Worm (Caenorhabditis elegans) whole organism, young adult: ENCODE data around the gene F54D10.8.
A peak's percentile ranks its signal among the peaks of the same experiment; 100 is the strongest.

Experiments
- B0019.2 ChIP-seq: fragments of 200-800 bp; sonication (Bioruptor generic); conservative IDR thresholded peaks from 2 replicates; pipeline ENCODE4 v1.3.6; 2022; ENCODE audit warnings: missing genetic modification reagents, missing genetic modification characterization, missing compliant biosample characterization
- K11D2.4 ChIP-seq: fragments of 200-800 bp; sonication (Bioruptor generic); IDR thresholded peaks from 2 replicates; pipeline ENCODE4 v1.3.6; 2022; ENCODE audit warnings: missing genetic modification reagents, missing genetic modification characterization, missing compliant biosample characterization
- Y53G8AR.9 ChIP-seq: fragments of 200-800 bp; sonication (Bioruptor generic); conservative IDR thresholded peaks from 2 replicates; pipeline ENCODE4 v1.3.6; 2022; ENCODE audit warnings: missing genetic modification reagents, missing genetic modification characterization, missing compliant biosample characterization
- Y56A3A.18 ChIP-seq: fragments of 200-800 bp; sonication (Bioruptor generic); IDR thresholded peaks from 2 replicates; pipeline ENCODE4 v1.3.6; 2022; ENCODE audit warnings: missing genetic modification reagents, missing genetic modification characterization, missing compliant biosample characterization
- aptf-3 ChIP-seq: fragments of 200-800 bp; sonication (Bioruptor generic); IDR thresholded peaks from 2 replicates; pipeline ENCODE4 v1.3.6; 2022; ENCODE audit warnings: missing genetic modification characterization, missing compliant biosample characterization
- athp-1 ChIP-seq: sonication (generic microtip); optimal IDR thresholded peaks from 2 replicates; lab custom pipeline; 2017; ENCODE audit warnings: mild to moderate bottlenecking, missing genetic modification characterization, missing compliant biosample characterization
- bed-2 ChIP-seq: fragments of 200-800 bp; sonication (Bioruptor generic); IDR thresholded peaks from 2 replicates; pipeline ENCODE4 v1.3.6; 2022; ENCODE audit warnings: missing genetic modification reagents, missing genetic modification characterization, missing compliant biosample characterization
- ceh-40 ChIP-seq: fragments of 200-800 bp; sonication (Bioruptor generic); IDR thresholded peaks from 2 replicates; pipeline ENCODE4 v1.3.6; 2022; ENCODE audit warnings: missing genetic modification characterization, missing compliant biosample characterization
- dpff-1 ChIP-seq: sonication (generic microtip); optimal IDR thresholded peaks from 2 replicates; lab custom pipeline; 2017; ENCODE audit warnings: mild to moderate bottlenecking, missing genetic modification characterization, missing compliant biosample characterization
- egl-18 ChIP-seq: fragments of 200-800 bp; sonication (Bioruptor generic); IDR thresholded peaks from 2 replicates; pipeline ENCODE4 v1.3.6; 2022; ENCODE audit warnings: missing genetic modification reagents, missing genetic modification characterization, missing compliant biosample characterization
- egrh-3 ChIP-seq: fragments of 200-800 bp; sonication (Bioruptor generic); IDR thresholded peaks from 2 replicates; pipeline ENCODE4 v1.3.6; 2022; ENCODE audit warnings: missing genetic modification reagents, missing genetic modification characterization, missing compliant biosample characterization
- ekl-4 ChIP-seq: fragments of 200-800 bp; sonication (Bioruptor generic); IDR thresholded peaks from 2 replicates; pipeline ENCODE4 v1.3.6; 2022; ENCODE audit warnings: missing genetic modification reagents, missing genetic modification characterization, missing compliant biosample characterization
- ets-4 ChIP-seq: fragments of 200-800 bp; sonication (Bioruptor generic); optimal IDR thresholded peaks from 2 replicates; lab custom pipeline; 2018; ENCODE audit warnings: mild to moderate bottlenecking, missing genetic modification characterization, missing compliant biosample characterization
- fkh-3 ChIP-seq: sonication (generic microtip); optimal IDR thresholded peaks from 2 replicates; lab custom pipeline; 2016; ENCODE audit warnings: mild to moderate bottlenecking, missing genetic modification characterization, missing compliant biosample characterization
- gei-17 ChIP-seq: fragments of 200-800 bp; sonication (Bioruptor generic); optimal IDR thresholded peaks from 2 replicates; lab custom pipeline; 2018; ENCODE audit warnings: mild to moderate bottlenecking, missing genetic modification characterization, missing compliant biosample characterization
- hmg-1.2 ChIP-seq: fragments of 200-800 bp; sonication (Bioruptor generic); IDR thresholded peaks from 2 replicates; pipeline ENCODE4 v1.3.6; 2022; ENCODE audit warnings: missing genetic modification reagents, missing genetic modification characterization, missing compliant biosample characterization
- hsf-1 ChIP-seq: fragments of 200-800 bp; sonication (Bioruptor generic); IDR thresholded peaks from 2 replicates; pipeline ENCODE4 v1.3.6; 2022; ENCODE audit warnings: missing genetic modification reagents, missing genetic modification characterization, missing compliant biosample characterization
- lin-26 ChIP-seq: fragments of 200-800 bp; sonication (Bioruptor generic); IDR thresholded peaks from 2 replicates; pipeline ENCODE4 v1.3.6; 2022; ENCODE audit warnings: missing genetic modification reagents, missing genetic modification characterization, missing compliant biosample characterization
- madf-6 ChIP-seq: fragments of 200-800 bp; sonication (Bioruptor generic); IDR thresholded peaks from 2 replicates; pipeline ENCODE4 v1.3.6; 2022; ENCODE audit warnings: missing genetic modification reagents, missing genetic modification characterization, missing compliant biosample characterization
- mcd-1 ChIP-seq: fragments of 200-800 bp; sonication (Bioruptor generic); IDR thresholded peaks from 2 replicates; pipeline ENCODE4 v1.3.6; 2022; ENCODE audit warnings: missing genetic modification reagents, missing genetic modification characterization, missing compliant biosample characterization
- mel-28 ChIP-seq: sonication (generic microtip); optimal IDR thresholded peaks from 2 replicates; lab custom pipeline; 2016; ENCODE audit warnings: borderline replicate concordance, mild to moderate bottlenecking, missing genetic modification characterization, missing compliant biosample characterization
- rec-8 ChIP-seq, 2 experiments: sonication (generic microtip); optimal IDR thresholded peaks; 2 replicates each; lab custom pipeline; 2016; ENCODE audit warnings: mild to moderate bottlenecking in 2 of 2, missing genetic modification characterization in 2 of 2, missing genetic modification reagents in 2 of 2, missing genotype in 2 of 2, missing biosample characterization in 1 of 2, missing compliant biosample characterization in 1 of 2, moderate library complexity in 1 of 2
- rpc-1 ChIP-seq, 2 experiments: fragments of 150-350 bp in 1 of 2; sonication (generic microtip) in 1 of 2; optimal IDR thresholded peaks; 2 replicates each; lab custom pipeline; 2014 to 2018; ENCODE audit warnings: missing biosample characterization in 1 of 2, missing genetic modification characterization in 1 of 2, missing genetic modification reagents in 1 of 2, missing genotype in 1 of 2
- snpc-1.3 ChIP-seq: sonication (generic microtip); optimal IDR thresholded peaks from 2 replicates; lab custom pipeline; 2017; ENCODE audit warnings: missing genetic modification characterization, mild to moderate bottlenecking, missing compliant biosample characterization, antibody characterized with exemption, moderate library complexity, missing genotype, missing genetic modification reagents; ENCODE audit not compliant: insufficient read depth
- snpc-4 ChIP-seq, 5 experiments: fragments of 150-350 bp in 1 of 5; sonication (generic microtip) in 4 of 5; optimal IDR thresholded peaks; 2 replicates each; lab custom pipeline; 2014 to 2018; ENCODE audit warnings: missing genetic modification characterization in 5 of 5, missing biosample characterization in 3 of 5, antibody characterized with exemption in 2 of 5, mild to moderate bottlenecking in 2 of 5, missing compliant biosample characterization in 2 of 5, missing genotype in 2 of 5, moderate library complexity in 2 of 5, missing genetic modification reagents in 1 of 5
- zfh-2 ChIP-seq: fragments of 200-800 bp; sonication (Bioruptor generic); conservative IDR thresholded peaks from 2 replicates; pipeline ENCODE4 v1.3.6; 2022; ENCODE audit warnings: missing genetic modification reagents, missing genetic modification characterization, missing compliant biosample characterization
- ztf-26 ChIP-seq: sonication (generic microtip); optimal IDR thresholded peaks from 2 replicates; lab custom pipeline; 2017; ENCODE audit warnings: missing genetic modification characterization, missing compliant biosample characterization
- ztf-3 ChIP-seq: fragments of 200-800 bp; sonication (Bioruptor generic); optimal IDR thresholded peaks from 2 replicates; lab custom pipeline; 2018; ENCODE audit warnings: mild to moderate bottlenecking, missing genetic modification characterization, missing compliant biosample characterization

Gene F54D10.8

DNA sequence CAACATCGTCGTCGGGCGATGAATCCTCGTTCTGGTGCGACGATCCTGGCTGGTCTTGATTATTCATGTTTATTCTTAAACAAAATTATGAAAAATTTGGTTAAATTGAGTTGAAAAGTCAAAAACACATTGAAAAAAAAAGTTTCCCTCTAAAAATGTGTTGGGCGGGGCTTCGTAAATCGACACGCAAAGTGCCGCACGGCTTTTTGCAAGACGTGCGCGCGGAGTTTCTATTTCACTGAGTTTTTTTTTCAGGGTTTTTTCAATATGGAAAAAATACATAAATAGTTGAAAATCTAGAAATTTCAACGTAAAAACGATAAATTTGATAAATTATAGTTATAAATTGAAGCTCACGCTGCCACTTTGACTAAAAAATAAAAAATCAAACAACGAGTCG, 19.6 kb downstream of the F54D10.8 start, which contains the start of gene F54D10.5 (continued):
- TF ChIP-seq ekl-4 (GFP tag; lab: Robert Waterston, UW), result peak; percentile 25; the same call in 1 of the 2 replicates
- no peak for TF ChIP-seq lin-26
- peak; percentile 30; the same call in 1 of the 2 replicates for TF ChIP-seq hmg-1.2 (GFP tag; lab: Robert Waterston, UW)
- no peak for TF ChIP-seq K11D2.4 (GFP tag; lab: Robert Waterston, UW)
- no peak for TF ChIP-seq Y56A3A.18

DNA sequence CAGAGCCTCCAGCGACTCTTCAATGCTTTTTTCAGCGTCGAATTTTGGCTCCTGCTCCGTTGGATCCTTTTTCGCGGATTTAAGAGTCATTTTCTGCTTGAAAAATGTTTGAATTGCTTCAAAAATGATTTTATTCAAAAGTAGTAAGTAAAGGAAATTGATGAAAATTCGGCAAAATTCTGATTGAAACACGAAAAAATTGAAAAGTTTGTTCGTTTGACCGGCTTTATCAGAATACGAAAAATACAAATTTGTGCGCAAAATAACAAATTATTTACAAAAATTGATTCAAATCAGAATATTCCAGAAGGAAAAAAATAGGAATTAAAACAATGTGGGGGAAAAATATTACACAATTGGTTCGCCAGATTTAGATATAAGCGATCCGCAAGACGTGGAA, 20.7 kb downstream of the F54D10.8 start, which contains the start of gene F54D10.4:
Gene F54D10.4 (minus strand): TSS at position 101 of the 400 bp plus-strand sequence.
- TF ChIP-seq madf-6 (GFP tag; lab: Robert Waterston, UW), result 0 out of 2 replicates have a peak, but pooled peaks have one; percentile 9
- TF ChIP-seq ets-4 (GFP tag; lab: Kevin White, UChicago), result no peak

DNA sequence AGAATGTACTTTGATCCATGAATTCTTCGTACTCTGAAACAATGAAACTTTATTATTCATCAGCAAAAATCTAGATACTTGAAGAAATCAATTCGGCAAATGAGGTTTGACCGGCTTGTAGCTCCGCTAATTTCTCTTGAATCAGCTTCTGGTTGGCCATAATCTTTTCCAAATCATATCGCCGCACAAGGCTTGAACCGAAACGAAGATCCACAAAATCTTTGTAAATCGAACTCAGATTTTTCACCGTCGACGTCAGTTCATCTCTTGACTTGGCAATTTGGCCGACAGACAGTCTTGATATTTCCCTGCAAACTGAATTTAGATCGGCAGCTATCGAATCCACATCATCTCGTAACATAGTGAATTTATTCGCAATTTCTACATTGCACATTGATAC, 22.2 kb downstream of the F54D10.8 start:
- no peak for TF ChIP-seq gei-17 (GFP tag; lab: Kevin White, UChicago)
- TF ChIP-seq rec-8 (tag; optimal IDR thresholded peaks at IDR 0.05; lab: Kevin White, UChicago), result no peak
- no peak for TF ChIP-seq Y53G8AR.9
- TF ChIP-seq, all 124 proteins: peak for 0

DNA sequence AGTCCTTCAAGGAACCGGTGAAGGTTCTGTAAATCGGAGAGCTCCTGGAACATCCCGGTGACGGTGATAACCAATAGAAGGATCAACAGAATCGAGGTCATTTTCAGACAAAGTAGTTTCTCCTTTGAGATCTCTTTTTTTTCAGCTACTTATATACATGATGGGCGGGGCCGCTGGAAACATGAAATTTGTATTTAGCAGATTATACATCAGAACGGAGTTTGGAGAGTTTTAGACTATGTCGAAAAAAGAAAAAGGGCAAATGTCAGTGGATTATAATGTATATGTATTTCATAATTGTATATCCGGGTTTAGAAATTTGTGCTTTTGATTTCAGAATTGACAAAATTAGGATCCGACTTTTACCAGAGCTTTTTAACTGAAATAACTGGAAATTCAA, 24.5 kb downstream of the F54D10.8 start, which contains the start of gene ins-32:
Gene ins-32 (minus strand): TSS at position 101 of the 400 bp plus-strand sequence.
- no peak for TF ChIP-seq bed-2 (GFP tag; lab: Robert Waterston, UW)
- no peak for TF ChIP-seq ceh-40
- TF ChIP-seq dpff-1 (tag; lab: Kevin White, UChicago), result no peak
- no peak for TF ChIP-seq B0019.2
- no peak for TF ChIP-seq ztf-3 (GFP tag; lab: Kevin White, UChicago)
- TF ChIP-seq egl-18 (GFP tag; lab: Robert Waterston, UW), result no peak
- TF ChIP-seq snpc-1.3, result no peak

DNA sequence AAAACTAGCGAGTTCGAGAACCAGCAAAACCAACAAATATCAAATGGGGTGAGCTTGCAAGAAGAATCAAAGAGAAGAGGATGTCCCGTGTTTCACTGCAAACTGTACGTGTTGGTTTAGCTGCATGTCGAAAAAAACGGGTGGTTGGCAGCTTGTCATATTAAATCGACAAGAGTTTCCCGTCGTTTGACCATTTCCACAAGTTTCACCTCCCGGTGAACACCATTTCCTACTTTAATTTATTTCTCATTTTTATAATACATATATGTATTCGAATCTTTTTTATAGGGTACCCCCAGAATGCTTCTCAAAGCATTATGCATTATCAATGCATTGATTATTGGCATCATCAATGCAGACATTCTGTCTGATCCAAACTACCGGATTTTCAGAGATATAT, 32.4 kb downstream of the F54D10.8 start, which contains the start of gene Y8A9A.2:
Gene Y8A9A.2 (plus strand): TSS at position 301 of the 400 bp plus-strand sequence.
- TF ChIP-seq rpc-1 (optimal IDR thresholded peaks at IDR 0.05; lab: Kevin White, UChicago) (no peak), rpc-1 (tag; optimal IDR thresholded peaks at IDR 0.05; lab: Kevin White, UChicago) (no peak), hsf-1 (GFP tag; lab: Robert Waterston, UW) (no peak), mel-28 (tag; lab: Kevin White, UChicago) (no peak), ztf-26 (tag; lab: Kevin White, UChicago) (no peak), mcd-1 (GFP tag; lab: Robert Waterston, UW) (no peak), snpc-4 (GFP tag; optimal IDR thresholded peaks at IDR 0.05; lab: Kevin White, UChicago) (no peak), snpc-4 (tag; optimal IDR thresholded peaks at IDR 0.05; lab: Kevin White, UChicago) (no peak)
- TF ChIP-seq, all 124 proteins: peak for 0

DNA sequence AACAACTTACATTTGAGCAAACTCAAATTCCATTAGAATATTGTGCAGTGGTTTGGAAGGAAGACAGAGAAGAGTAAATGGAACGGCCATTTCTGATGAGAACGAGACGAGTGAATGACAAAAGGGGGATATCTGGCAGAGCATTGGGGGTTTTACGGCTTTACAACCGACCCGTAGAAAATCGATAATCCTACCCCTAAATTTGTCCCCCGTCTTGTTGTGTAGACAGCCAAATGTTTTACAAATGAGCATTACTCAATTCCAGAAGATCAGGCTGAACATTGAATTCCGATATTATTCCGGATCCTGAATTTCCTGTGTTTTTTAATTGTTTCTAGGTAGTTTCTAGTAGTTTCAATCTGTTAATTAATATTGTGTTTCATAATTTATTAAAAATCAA, 34.4 kb downstream of the F54D10.8 start, which contains the start of gene fbxb-99:
Gene fbxb-99 (minus strand): TSS at position 101 of the 400 bp plus-strand sequence.
- TF ChIP-seq athp-1 (tag; lab: Kevin White, UChicago), result no peak

DNA sequence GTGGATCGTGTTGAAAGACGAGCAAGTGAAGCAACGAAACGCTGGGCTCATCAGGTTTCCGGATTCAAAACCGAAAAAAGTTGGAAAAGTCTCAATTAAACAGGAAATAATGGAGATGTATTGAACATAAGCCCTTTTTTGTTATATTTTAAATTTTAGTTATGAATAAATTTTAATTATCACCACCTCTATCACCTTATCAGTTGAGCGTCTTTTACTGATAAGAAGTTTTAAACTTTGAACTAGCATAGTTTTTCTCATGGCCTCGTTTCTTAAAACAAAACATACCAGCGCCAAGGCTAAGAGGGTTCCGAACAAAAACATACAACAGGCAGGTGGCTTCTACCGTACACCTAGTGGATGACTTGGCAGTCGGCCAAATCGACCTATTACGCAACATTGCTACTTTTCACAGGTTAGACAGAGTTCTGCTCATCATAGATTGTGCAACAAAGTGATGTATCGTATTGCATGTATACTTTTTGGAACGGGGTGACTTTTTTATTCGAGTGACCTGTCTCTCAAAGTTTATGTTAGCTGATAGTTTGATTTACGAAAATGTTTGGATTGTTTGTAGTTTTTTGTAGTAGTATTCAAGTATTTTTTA, 39.2 kb downstream of the F54D10.8 start:
- no peak for TF ChIP-seq Y53G8AR.9
- TF ChIP-seq egrh-3 (GFP tag; lab: Robert Waterston, UW), result no peak
- no peak for TF ChIP-seq zfh-2
- no peak for TF ChIP-seq hmg-1.2 (GFP tag; lab: Robert Waterston, UW)
- no peak for TF ChIP-seq fkh-3 (tag; lab: Kevin White, UChicago)
- no peak for TF ChIP-seq aptf-3 (GFP tag; lab: Robert Waterston, UW)
